Fruit fly (Drosophila melanogaster) whole organism: ENCODE measurements around the gene SmydA-2.

ENCODE experiments used
- CG8478 ChIP-seq: fragments of >200 bp; optimal IDR thresholded peaks from 2 replicates; lab custom pipeline; 2018; ENCODE audit warnings: inconsistent platforms
- Dll ChIP-seq: fragments of >200 bp; optimal IDR thresholded peaks from 2 replicates; lab custom pipeline; 2017
- EcR ChIP-seq, 2 experiments: fragments of >200 bp; optimal IDR thresholded peaks; 2 replicates each; lab custom pipeline; 2017; ENCODE audit warnings: missing biosample characterization in 2 of 2, missing genetic modification characterization in 2 of 2, missing genetic modification reagents in 2 of 2
- pan ChIP-seq: fragments of >200 bp; optimal IDR thresholded peaks from 2 replicates; lab custom pipeline; 2017
- psq ChIP-seq: fragments of >200 bp; optimal IDR thresholded peaks from 2 replicates; lab custom pipeline; 2017
- usp ChIP-seq: fragments of >200 bp; optimal IDR thresholded peaks from 2 replicates; lab custom pipeline; 2017; ENCODE audit warnings: missing biosample characterization, missing genetic modification characterization, mixed read lengths

- TF ChIP-seq pan (lab: Kevin White, UChicago) (no peak), psq (lab: Kevin White, UChicago) (no peak), CG8478 (lab: Kevin White, UChicago) (no peak), EcR (GFP tag; optimal IDR thresholded peaks at IDR 0.05; lab: Kevin White, UChicago) (no peak), Dll (lab: Kevin White, UChicago) (no peak), usp (GFP tag; lab: Kevin White, UChicago) (no peak)
Observed at dm6 chr3L:18993578-18994255, 9.3 kb downstream of the SmydA-2 start.
